Worm (Caenorhabditis elegans) whole organism, L4/young adult: ENCODE measurements around the gene sut-2.
"Not testable (repeated sequence)": the region's sequence is repeated elsewhere in the genome, so short reads cannot be mapped to it uniquely, and the experiment has no call there.

ENCODE experiments used
- W03F9.2 ChIP-seq: fragments of 150-350 bp; optimal IDR thresholded peaks from 2 replicates; lab custom pipeline; 2014; ENCODE audit warnings: missing biosample characterization, missing genetic modification characterization
- dao-5 ChIP-seq: sonication (generic microtip); optimal IDR thresholded peaks from 2 replicates; lab custom pipeline; 2016; ENCODE audit warnings: missing genotype, missing genetic modification characterization, moderate library complexity, missing compliant biosample characterization
- him-1 ChIP-seq: sonication (generic microtip); optimal IDR thresholded peaks from 2 replicates; lab custom pipeline; 2016; ENCODE audit warnings: missing genotype, missing genetic modification reagents, missing genetic modification characterization, missing compliant biosample characterization

sut-2 gene

ce11 chrV:4569999-4570627, at the start of gene sut-2:
Gene sut-2, minus strand, starts transcription at chrV:4570049.
- TF ChIP-seq dao-5 (tag; lab: Kevin White, UChicago) = no peak
- peak; percentile 38 for TF ChIP-seq W03F9.2 (tag; lab: Kevin White, UChicago)

- TF ChIP-seq dao-5 (tag; lab: Kevin White, UChicago) (no peak), W03F9.2 (tag; lab: Kevin White, UChicago) (no peak), him-1 (tag; lab: Kevin White, UChicago) (no peak)
Observed at ce11 chrV:4617260-4617659, 47.4 kb upstream of the sut-2 start, which contains the start of gene sumv-2. Gene sumv-2, plus strand, starts transcription at chrV:4617560.

- TF ChIP-seq dao-5 (tag; lab: Kevin White, UChicago) (no peak), him-1 (tag; lab: Kevin White, UChicago) (no peak), W03F9.2 (tag; lab: Kevin White, UChicago) (peak; percentile 88)
Observed at ce11 chrV:4615802-4616201, 46.0 kb upstream of the sut-2 start, which contains the start of the genes Y61A9LA.10 and F54D11.4. Gene Y61A9LA.10, minus strand, starts transcription at chrV:4615817. Gene F54D11.4, plus strand, starts transcription at chrV:4616151.

- TF ChIP-seq W03F9.2 (tag; lab: Kevin White, UChicago) (no peak), him-1 (tag; lab: Kevin White, UChicago) (no peak), dao-5 (tag; lab: Kevin White, UChicago) (no peak)
Observed at ce11 chrV:4606828-4607227, 37.0 kb upstream of the sut-2 start, which contains the start of gene txt-6. Gene txt-6, minus strand, starts transcription at chrV:4606928.

- no peak for TF ChIP-seq him-1 (tag; lab: Kevin White, UChicago)
- no peak for TF ChIP-seq W03F9.2 (tag; lab: Kevin White, UChicago)
- no peak for TF ChIP-seq dao-5 (tag; lab: Kevin White, UChicago)
Observed at ce11 chrV:4599225-4599624, 29.4 kb upstream of the sut-2 start.

ce11 chrV:4598489-4598888, 28.6 kb upstream of the sut-2 start:
- no peak for TF ChIP-seq W03F9.2 (tag; lab: Kevin White, UChicago)
- TF ChIP-seq dao-5 (tag; lab: Kevin White, UChicago) = no peak
- TF ChIP-seq him-1 (tag; lab: Kevin White, UChicago) = no peak

ce11 chrV:4590791-4591190, 20.9 kb upstream of the sut-2 start:
- TF ChIP-seq W03F9.2 (tag; lab: Kevin White, UChicago) = no peak
- TF ChIP-seq dao-5 (tag; lab: Kevin White, UChicago) = no peak
- TF ChIP-seq him-1 (tag; lab: Kevin White, UChicago) = no peak

ce11 chrV:4585009-4585408, 15.2 kb upstream of the sut-2 start, which contains the start of gene Y61A9LA.1:
Gene Y61A9LA.1, plus strand, starts transcription at chrV:4585309.
- TF ChIP-seq W03F9.2 (tag; lab: Kevin White, UChicago) = no peak
- no peak for TF ChIP-seq him-1 (tag; lab: Kevin White, UChicago)
- no peak for TF ChIP-seq dao-5 (tag; lab: Kevin White, UChicago)

ce11 chrV:4580594-4580993, 10.7 kb upstream of the sut-2 start:
- no peak for TF ChIP-seq him-1 (tag; lab: Kevin White, UChicago)
- no peak for TF ChIP-seq W03F9.2 (tag; lab: Kevin White, UChicago)
- no peak for TF ChIP-seq dao-5 (tag; lab: Kevin White, UChicago)

ce11 chrV:4575458-4575857, 5.6 kb upstream of the sut-2 start:
- TF ChIP-seq dao-5 (tag; lab: Kevin White, UChicago) (no peak), him-1 (tag; lab: Kevin White, UChicago) (no peak), W03F9.2 (tag; lab: Kevin White, UChicago) (no peak)

- not testable (repeated sequence) for TF ChIP-seq W03F9.2, him-1, dao-5 (tag; lab: Kevin White, UChicago)
Observed at ce11 chrV:4573824-4574223, 4.0 kb upstream of the sut-2 start, which contains the start of gene hpo-39. Gene hpo-39, minus strand, starts transcription at chrV:4573924.

ce11 chrV:4571997-4572396, 2.1 kb upstream of the sut-2 start:
- no peak for TF ChIP-seq him-1 (tag; lab: Kevin White, UChicago)
- no peak for TF ChIP-seq W03F9.2 (tag; lab: Kevin White, UChicago)
- TF ChIP-seq dao-5 (tag; lab: Kevin White, UChicago) = no peak

- TF ChIP-seq him-1 (tag; lab: Kevin White, UChicago) = no peak
- TF ChIP-seq dao-5 (tag; lab: Kevin White, UChicago) = no peak
- TF ChIP-seq W03F9.2 (tag; lab: Kevin White, UChicago) = no peak
Observed at ce11 chrV:4570833-4571232, 984 bp upstream of the sut-2 start, which contains the start of gene Y61A9LA.3. Gene Y61A9LA.3, plus strand, starts transcription at chrV:4571133.

ce11 chrV:4562493-4562892, 7.4 kb downstream of the sut-2 start:
- TF ChIP-seq dao-5 (tag; lab: Kevin White, UChicago) = no peak
- TF ChIP-seq him-1 (tag; lab: Kevin White, UChicago) = no peak
- TF ChIP-seq W03F9.2 (tag; lab: Kevin White, UChicago) = no peak
